Fruit fly (Drosophila melanogaster) whole organism, embryonic: Measurements from ENCODE around the gene Cdc7.
A peak's percentile ranks its signal among the peaks of the same experiment; 100 is the strongest.

Experiments used
- Blimp-1 ChIP-seq: fragments of 200-800 bp; sonication (Bioruptor generic); optimal IDR thresholded peaks from 3 replicates; lab custom pipeline; 2018; ENCODE audit warnings: missing biosample characterization, missing genetic modification characterization, mild to moderate bottlenecking, moderate library complexity, missing genetic modification reagents
- CG10321 ChIP-seq: fragments of 200-800 bp; sonication (Bioruptor generic); IDR thresholded peaks from 2 replicates; pipeline ENCODE4 v1.3.6; 2022; ENCODE audit warnings: missing biosample characterization, missing genetic modification characterization
- CG10543 ChIP-seq: fragments of 200-800 bp; sonication (Bioruptor generic); optimal IDR thresholded peaks from 3 replicates; lab custom pipeline; 2017; ENCODE audit warnings: missing biosample characterization, mild to moderate bottlenecking, missing genetic modification characterization, moderate library complexity
- CG17385 ChIP-seq: fragments of 200-800 bp; sonication (Bioruptor generic); optimal IDR thresholded peaks from 3 replicates; lab custom pipeline; 2018; ENCODE audit warnings: missing biosample characterization, mild to moderate bottlenecking, missing genetic modification characterization
- CG30020 ChIP-seq: fragments of 200-800 bp; optimal IDR thresholded peaks from 2 replicates; lab custom pipeline; 2019; ENCODE audit warnings: missing biosample characterization, mild to moderate bottlenecking, missing genetic modification characterization, moderate library complexity
- CG33213 ChIP-seq: fragments of 200-800 bp; sonication (Bioruptor generic); optimal IDR thresholded peaks from 3 replicates; lab custom pipeline; 2016; ENCODE audit warnings: missing biosample characterization, missing genetic modification characterization
- CG33557 ChIP-seq: fragments of 200-800 bp; sonication (Bioruptor generic); optimal IDR thresholded peaks from 2 replicates; lab custom pipeline; 2019; ENCODE audit warnings: missing biosample characterization, mild to moderate bottlenecking, missing genetic modification characterization, moderate library complexity
- CG3838 ChIP-seq: fragments of 200-800 bp; sonication (Bioruptor generic); optimal IDR thresholded peaks from 3 replicates; lab custom pipeline; 2016; ENCODE audit warnings: missing biosample characterization, missing genetic modification characterization
- CG3847 ChIP-seq: fragments of 200-800 bp; sonication (Bioruptor generic); IDR thresholded peaks from 2 replicates; pipeline ENCODE4 v1.3.6; 2022; ENCODE audit warnings: missing biosample characterization, missing genetic modification characterization
- CG3995 ChIP-seq: fragments of 200-800 bp; sonication (Bioruptor generic); optimal IDR thresholded peaks from 3 replicates; lab custom pipeline; 2016; ENCODE audit warnings: missing biosample characterization, missing genetic modification characterization
- CG4282 ChIP-seq: fragments of 200-800 bp; sonication (Bioruptor generic); optimal IDR thresholded peaks from 2 replicates; lab custom pipeline; 2016; ENCODE audit warnings: missing biosample characterization, missing genetic modification characterization
- CG4360 ChIP-seq: fragments of 200-800 bp; sonication (Bioruptor generic); IDR thresholded peaks from 2 replicates; pipeline ENCODE4 v1.3.6; 2022; ENCODE audit warnings: missing biosample characterization, missing genetic modification characterization
- CG5245 ChIP-seq: fragments of 200-800 bp; sonication (Bioruptor generic); optimal IDR thresholded peaks from 3 replicates; lab custom pipeline; 2016; ENCODE audit warnings: missing biosample characterization, missing genetic modification characterization
- CG6813 ChIP-seq: fragments of 200-800 bp; sonication (Bioruptor generic); optimal IDR thresholded peaks from 2 replicates; lab custom pipeline; 2017; ENCODE audit warnings: missing biosample characterization, missing genetic modification characterization, mild to moderate bottlenecking, moderate library complexity, missing genetic modification reagents
- CG7745 ChIP-seq: fragments of 200-800 bp; sonication (Bioruptor generic); optimal IDR thresholded peaks from 2 replicates; lab custom pipeline; 2018; ENCODE audit warnings: missing biosample characterization, mild to moderate bottlenecking, missing genetic modification characterization, moderate library complexity
- CG8478 ChIP-seq: fragments of >200 bp; optimal IDR thresholded peaks from 2 replicates; lab custom pipeline; 2018
- CG9609 ChIP-seq: fragments of 200-800 bp; sonication (Bioruptor generic); optimal IDR thresholded peaks from 3 replicates; lab custom pipeline; 2016; ENCODE audit warnings: missing biosample characterization, missing genetic modification characterization
- CG9727 ChIP-seq: fragments of 200-800 bp; sonication (Bioruptor generic); optimal IDR thresholded peaks from 3 replicates; lab custom pipeline; 2017; ENCODE audit warnings: missing biosample characterization, mild to moderate bottlenecking, missing genetic modification characterization
- CTCF ChIP-seq: fragments of 200-800 bp; sonication (Bioruptor generic); optimal IDR thresholded peaks from 2 replicates; lab custom pipeline; 2017; ENCODE audit warnings: missing biosample characterization, mild to moderate bottlenecking, missing genetic modification characterization, moderate library complexity
- D19A ChIP-seq: fragments of 200-800 bp; optimal IDR thresholded peaks from 3 replicates; lab custom pipeline; 2019; ENCODE audit warnings: missing biosample characterization, mild to moderate bottlenecking, missing genetic modification characterization, moderate library complexity
- Dll ChIP-seq: fragments of 200-800 bp; sonication (Bioruptor generic); IDR thresholded peaks from 4 replicates; pipeline ENCODE4 v1.3.6; 2022; ENCODE audit warnings: missing biosample characterization, missing genetic modification characterization; ENCODE audit not compliant: partially characterized antibody
- Doc2 ChIP-seq: fragments of 200-800 bp; sonication (Bioruptor generic); IDR thresholded peaks from 2 replicates; pipeline ENCODE4 v1.3.6; 2022; ENCODE audit warnings: missing biosample characterization, missing genetic modification characterization
- Ets65A ChIP-seq: fragments of 200-800 bp; sonication (Bioruptor generic); peaks from one replicate; lab custom pipeline; 2016; ENCODE audit warnings: missing biosample characterization, missing genetic modification characterization
- Ets97D ChIP-seq: fragments of 200-800 bp; sonication (Bioruptor generic); optimal IDR thresholded peaks from 3 replicates; lab custom pipeline; 2016; ENCODE audit warnings: missing biosample characterization, missing genetic modification characterization
- Fer1 ChIP-seq: fragments of 200-800 bp; sonication (Bioruptor generic); optimal IDR thresholded peaks from 2 replicates; lab custom pipeline; 2017; ENCODE audit warnings: missing biosample characterization, mild to moderate bottlenecking, missing genetic modification characterization
- Gsc ChIP-seq: fragments of 200-800 bp; sonication (Bioruptor generic); IDR thresholded peaks from 2 replicates; pipeline ENCODE4 v1.3.6; 2022; ENCODE audit warnings: missing biosample characterization, missing genetic modification characterization
- HHEX ChIP-seq: fragments of 200-800 bp; sonication (Bioruptor generic); optimal IDR thresholded peaks from 3 replicates; lab custom pipeline; 2017; ENCODE audit warnings: missing biosample characterization, mild to moderate bottlenecking, missing genetic modification characterization, missing genetic modification reagents
- Lim3 ChIP-seq: fragments of 200-800 bp; sonication (Bioruptor generic); IDR thresholded peaks from 2 replicates; pipeline ENCODE4 v1.3.6; 2022; ENCODE audit warnings: missing biosample characterization, missing genetic modification characterization
- Mad ChIP-seq: fragments of 200-800 bp; sonication (Bioruptor generic); optimal IDR thresholded peaks from 2 replicates; lab custom pipeline; 2016; ENCODE audit warnings: missing biosample characterization, missing genetic modification characterization
- Meics ChIP-seq: fragments of 200-800 bp; sonication (Bioruptor generic); optimal IDR thresholded peaks from 2 replicates; lab custom pipeline; 2017; ENCODE audit warnings: missing biosample characterization, mild to moderate bottlenecking, missing genetic modification characterization
- Mes4 ChIP-seq: fragments of 200-800 bp; sonication (Bioruptor generic); optimal IDR thresholded peaks from 2 replicates; lab custom pipeline; 2016; ENCODE audit warnings: missing biosample characterization, missing genetic modification characterization
- Poxn ChIP-seq: fragments of 200-800 bp; sonication (Bioruptor generic); IDR thresholded peaks from 2 replicates; pipeline ENCODE4 v1.3.6; 2022; ENCODE audit warnings: missing biosample characterization, missing genetic modification characterization
- Ssrp ChIP-seq: fragments of 200-800 bp; sonication (Bioruptor generic); optimal IDR thresholded peaks from 2 replicates; lab custom pipeline; 2018; ENCODE audit warnings: missing biosample characterization, mild to moderate bottlenecking, missing genetic modification characterization, moderate library complexity
- Trl ChIP-seq, 3 experiments: fragments of >200 bp in 2 of 3; fragments of 200-800 bp in 1 of 3; sonication (Bioruptor generic) in 1 of 3; optimal IDR thresholded peaks; 2 replicates in 1 of 3; 3 replicates in 2 of 3; lab custom pipeline; 2016 to 2017; ENCODE audit warnings: missing biosample characterization in 1 of 3, missing genetic modification characterization in 1 of 3
- bbx ChIP-seq: fragments of 200-800 bp; sonication (Bioruptor generic); IDR thresholded peaks from 2 replicates; pipeline ENCODE4 v1.3.6; 2022; ENCODE audit warnings: missing biosample characterization, missing genetic modification characterization; ENCODE audit not compliant: partially characterized antibody
- dan ChIP-seq: fragments of 200-800 bp; sonication (Bioruptor generic); IDR thresholded peaks from 2 replicates; pipeline ENCODE4 v1.3.6; 2022; ENCODE audit warnings: missing biosample characterization, missing genetic modification characterization
- dmrt99B ChIP-seq: fragments of 200-800 bp; sonication (Bioruptor generic); optimal IDR thresholded peaks from 2 replicates; lab custom pipeline; 2018; ENCODE audit warnings: missing biosample characterization, mild to moderate bottlenecking, missing genetic modification characterization, moderate library complexity
- emc ChIP-seq: fragments of 200-800 bp; sonication (Bioruptor generic); optimal IDR thresholded peaks from 2 replicates; lab custom pipeline; 2016; ENCODE audit warnings: missing biosample characterization, missing genetic modification characterization
- ftz-f1 ChIP-seq: fragments of 200-800 bp; sonication (Bioruptor generic); optimal IDR thresholded peaks from 2 replicates; lab custom pipeline; 2016; ENCODE audit warnings: missing biosample characterization, missing genetic modification characterization
- grn ChIP-seq: fragments of 200-800 bp; sonication (Bioruptor generic); optimal IDR thresholded peaks from 3 replicates; lab custom pipeline; 2017; ENCODE audit warnings: missing biosample characterization, missing genetic modification characterization
- kay ChIP-seq: fragments of 200-800 bp; sonication (Bioruptor generic); optimal IDR thresholded peaks from 2 replicates; lab custom pipeline; 2016; ENCODE audit warnings: missing biosample characterization, missing genetic modification characterization
- maf-S ChIP-seq: fragments of 200-800 bp; sonication (Bioruptor generic); optimal IDR thresholded peaks from 2 replicates; lab custom pipeline; 2016; ENCODE audit warnings: missing biosample characterization, missing genetic modification characterization
- pan ChIP-seq, 4 experiments: fragments of >200 bp in 3 of 4; fragments of 200-800 bp in 1 of 4; sonication (Bioruptor generic) in 1 of 4; optimal IDR thresholded peaks in 3 of 4; IDR thresholded peaks in 1 of 4; 2 replicates each; pipeline versions ENCODE4 v1.3.6 to Lab custom; 2017 to 2022; ENCODE audit warnings: missing biosample characterization in 2 of 4, missing genetic modification characterization in 2 of 4, mixed read lengths in 1 of 4
- sens ChIP-seq: fragments of 200-800 bp; sonication (Bioruptor generic); peaks from one replicate; lab custom pipeline; 2016; ENCODE audit warnings: missing biosample characterization, missing genetic modification characterization
- ssp ChIP-seq: fragments of 200-800 bp; sonication (Bioruptor generic); IDR thresholded peaks from 2 replicates; pipeline ENCODE4 v1.3.6; 2022; ENCODE audit warnings: missing biosample characterization, missing genetic modification characterization
- tap ChIP-seq: fragments of 200-800 bp; optimal IDR thresholded peaks from 3 replicates; lab custom pipeline; 2019; ENCODE audit warnings: missing biosample characterization, mild to moderate bottlenecking, missing genetic modification characterization, moderate library complexity
- tin ChIP-seq: fragments of 200-800 bp; sonication (Bioruptor generic); optimal IDR thresholded peaks from 3 replicates; lab custom pipeline; 2016; ENCODE audit warnings: missing biosample characterization, missing genetic modification characterization
- tna ChIP-seq: fragments of 200-800 bp; sonication (Bioruptor generic); IDR thresholded peaks from 2 replicates; pipeline ENCODE4 v1.3.6; 2022; ENCODE audit warnings: missing biosample characterization, missing genetic modification characterization; ENCODE audit not compliant: partially characterized antibody
- wek ChIP-seq: fragments of 200-800 bp; sonication (Bioruptor generic); optimal IDR thresholded peaks from 3 replicates; lab custom pipeline; 2018; ENCODE audit warnings: missing biosample characterization, mild to moderate bottlenecking, missing genetic modification characterization, moderate library complexity
- zf30C ChIP-seq: fragments of 200-800 bp; sonication (Bioruptor generic); optimal IDR thresholded peaks from 3 replicates; lab custom pipeline; 2018; ENCODE audit warnings: missing biosample characterization, mild to moderate bottlenecking, missing genetic modification characterization

Gene Cdc7

DNA sequence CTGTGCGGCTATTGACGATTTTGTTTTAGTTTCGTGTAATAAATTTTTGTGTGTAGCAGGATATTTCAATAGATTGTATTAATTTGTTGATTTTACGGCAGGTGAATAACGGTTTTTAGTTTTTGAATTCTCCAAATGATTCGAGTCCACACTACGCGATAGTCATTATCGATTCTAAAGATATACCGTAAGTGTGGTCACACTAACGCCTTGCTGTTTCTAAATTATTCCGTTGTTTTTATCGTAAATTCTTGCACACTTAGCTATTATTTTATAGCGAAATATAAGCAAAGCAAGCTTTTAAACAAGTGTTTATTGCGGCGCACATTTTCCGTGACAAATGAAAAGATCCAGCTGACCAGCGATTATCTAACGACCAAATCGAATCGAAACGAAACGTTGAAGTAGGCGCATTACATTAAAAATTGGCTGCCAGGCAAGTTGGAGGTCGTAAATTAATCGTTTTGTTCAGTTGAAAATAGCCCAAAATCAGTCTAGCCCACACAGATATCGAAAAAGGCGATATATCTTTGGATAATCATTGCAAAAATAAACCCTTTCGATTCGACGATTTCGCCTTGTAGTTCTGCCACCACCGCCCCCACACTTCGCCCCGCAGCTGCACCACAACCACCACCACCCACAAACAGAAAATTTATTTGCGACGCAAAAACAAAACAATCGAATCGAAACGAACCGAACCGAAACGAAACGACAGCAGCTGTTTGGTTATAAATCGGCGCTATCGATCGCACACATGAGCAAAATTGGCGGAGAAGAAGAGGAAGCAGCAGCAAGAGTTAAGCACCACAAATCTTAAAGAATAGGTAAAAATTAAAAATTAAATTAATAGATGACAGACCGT is 29.5 kb downstream of the Cdc7 start, which contains the start of gene Pink1 (continued):
- no peak for TF ChIP-seq tin (GFP tag; lab: Kevin White, UChicago)
- TF ChIP-seq CG10543 (GFP tag; lab: Kevin White, UChicago): peak; percentile 34
- TF ChIP-seq Trl (optimal IDR thresholded peaks at IDR 0.05; lab: Kevin White, UChicago): no peak
- no peak for TF ChIP-seq Trl (GFP tag; optimal IDR thresholded peaks at IDR 0.05; lab: Kevin White, UChicago)
- TF ChIP-seq kay (GFP tag; lab: Kevin White, UChicago): no peak
- TF ChIP-seq dan (GFP tag; lab: Robert Waterston, UW): no peak
- TF ChIP-seq CG4282 (GFP tag; lab: Kevin White, UChicago): no peak
- no peak for TF ChIP-seq Ssrp (tag; lab: Kevin White, UChicago)
- no peak for TF ChIP-seq zf30C (GFP tag; lab: Kevin White, UChicago)
- TF ChIP-seq Ets97D (GFP tag; lab: Kevin White, UChicago): peak; percentile 1
- TF ChIP-seq CTCF (GFP tag; lab: Kevin White, UChicago): peak; percentile 57
- TF ChIP-seq Doc2 (GFP tag; lab: Robert Waterston, UW): no peak
- TF ChIP-seq CG17385 (GFP tag; lab: Kevin White, UChicago): peak; percentile 89
- TF ChIP-seq ssp (GFP tag; lab: Robert Waterston, UW): no peak
- no peak for TF ChIP-seq CG9727 (GFP tag; lab: Kevin White, UChicago)
- TF ChIP-seq dmrt99B: no peak
- 0 out of 4 replicates have a peak, but pooled peaks have one; percentile 50 for TF ChIP-seq Dll
- TF ChIP-seq Mes4 (GFP tag; lab: Kevin White, UChicago): no peak
- no peak for TF ChIP-seq pan (optimal IDR thresholded peaks at IDR 0.05; lab: Kevin White, UChicago)
- TF ChIP-seq pan (GFP tag; optimal IDR thresholded peaks at IDR 0.05 in 1 of 2, IDR thresholded peaks at IDR 0.05 in 1 of 2): no peak
- no peak for TF ChIP-seq tap
- no peak for TF ChIP-seq Gsc (GFP tag; lab: Robert Waterston, UW)
- TF ChIP-seq bbx (GFP tag; lab: Robert Waterston, UW): peak; percentile 47; the same call in 1 of the 2 replicates
- TF ChIP-seq tna (GFP tag; lab: Robert Waterston, UW): peak; percentile 24; the same call in 1 of the 2 replicates
- TF ChIP-seq D19A (tag; lab: Kevin White, UChicago): no peak
- no peak for TF ChIP-seq CG3838 (GFP tag; lab: Kevin White, UChicago)
- TF ChIP-seq wek: no peak
- no peak for TF ChIP-seq HHEX (GFP tag; lab: Kevin White, UChicago)
- TF ChIP-seq Ets65A: no peak
- TF ChIP-seq CG3995 (GFP tag; lab: Kevin White, UChicago): no peak
- no peak for TF ChIP-seq CG3847 (GFP tag; lab: Robert Waterston, UW)
- TF ChIP-seq Lim3: no peak
- TF ChIP-seq emc (GFP tag; lab: Kevin White, UChicago): no peak
- TF ChIP-seq Blimp-1 (GFP tag; lab: Kevin White, UChicago): no peak
- no peak for TF ChIP-seq Meics (GFP tag; lab: Kevin White, UChicago)
- TF ChIP-seq sens: peak; percentile 54
- TF ChIP-seq CG4360 (GFP tag; lab: Robert Waterston, UW): no peak
- no peak for TF ChIP-seq CG33213 (GFP tag; lab: Kevin White, UChicago)
- TF ChIP-seq maf-S: no peak
- TF ChIP-seq CG30020 (tag; lab: Kevin White, UChicago): no peak
- no peak for TF ChIP-seq CG8478
- TF ChIP-seq CG9609: no peak
- TF ChIP-seq CG5245 (GFP tag; lab: Kevin White, UChicago): no peak
- no peak for TF ChIP-seq CG10321
- TF ChIP-seq CG33557 (GFP tag; lab: Kevin White, UChicago): no peak
- no peak for TF ChIP-seq Mad (GFP tag; lab: Kevin White, UChicago)
- no peak for TF ChIP-seq CG7745 (tag; lab: Kevin White, UChicago)
- no peak for TF ChIP-seq Poxn (GFP tag; lab: Robert Waterston, UW)
- no peak for TF ChIP-seq grn (GFP tag; lab: Kevin White, UChicago)
- no peak for TF ChIP-seq CG6813 (GFP tag; lab: Kevin White, UChicago)
- TF ChIP-seq Fer1 (GFP tag; lab: Kevin White, UChicago): peak; percentile 23
- no peak for TF ChIP-seq ftz-f1
